Fruit fly (Drosophila melanogaster): ENCODE measurements around the gene RpS21.

The RpS21 gene

DNA sequence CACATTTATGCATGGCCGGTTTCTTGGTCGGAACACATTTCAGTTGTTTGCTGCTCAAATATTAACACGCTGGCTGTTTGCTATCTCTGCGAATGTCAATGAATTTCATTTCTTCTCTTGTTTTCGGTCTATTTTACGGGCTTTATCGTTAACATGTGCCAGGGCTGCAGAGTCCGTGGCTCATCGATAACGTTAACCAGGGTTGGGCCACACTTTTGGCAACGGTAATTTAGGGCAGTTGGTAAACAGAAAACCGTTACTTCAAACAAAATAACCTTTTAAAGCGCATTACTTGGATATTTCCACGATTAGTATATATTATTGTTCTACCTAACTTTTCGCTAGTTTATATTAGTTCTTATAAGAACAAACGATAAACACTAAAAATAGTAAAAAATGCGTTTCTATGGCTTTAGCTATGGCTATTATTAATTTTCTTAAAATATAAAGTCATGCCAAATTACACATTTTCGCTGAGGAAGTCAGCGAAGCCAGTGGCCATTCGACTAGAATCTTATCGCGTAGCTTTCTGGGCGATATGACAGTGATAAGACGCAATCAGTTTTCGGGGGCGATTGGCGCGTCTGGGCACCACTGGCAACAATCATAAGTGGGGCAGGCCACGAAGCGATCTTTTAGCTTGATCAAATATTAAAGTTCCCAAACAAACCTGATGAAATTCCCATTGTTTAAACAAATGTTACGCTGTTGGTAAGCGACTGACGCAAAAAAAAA lies 27.3 kb downstream of the RpS21 start:
- peak; percentile 56 for TF ChIP-seq CG11617 (GFP tag; optimal IDR thresholded peaks at IDR 0.05)
- peak; percentile 29 for TF ChIP-seq Mnt (GFP tag; optimal IDR thresholded peaks at IDR 0.05)
- peak; percentile 31 for TF ChIP-seq CG12768 (GFP tag; optimal IDR thresholded peaks at IDR 0.05)
- TF ChIP-seq tj (GFP tag; optimal IDR thresholded peaks at IDR 0.05) = peak; percentile 14
- TF ChIP-seq CG5204 (GFP tag; optimal IDR thresholded peaks at IDR 0.05) = no peak
- peak; percentile 13 for TF ChIP-seq CG7101 (tag; optimal IDR thresholded peaks at IDR 0.05)
- no peak for TF ChIP-seq pad (GFP tag; optimal IDR thresholded peaks at IDR 0.05)
- peak; percentile 24 for TF ChIP-seq toe (GFP tag; optimal IDR thresholded peaks at IDR 0.05)
- TF ChIP-seq Hr96 (GFP tag; optimal IDR thresholded peaks at IDR 0.05) = peak; percentile 40
- TF ChIP-seq CG33017 (tag; optimal IDR thresholded peaks at IDR 0.05) = peak; percentile 7
- peak; percentile 25 for TF ChIP-seq CG7045 (GFP tag; optimal IDR thresholded peaks at IDR 0.05)
- no peak for TF ChIP-seq Crg-1 (GFP tag; optimal IDR thresholded peaks at IDR 0.05)
- TF ChIP-seq ovo (GFP tag; optimal IDR thresholded peaks at IDR 0.05) = peak; percentile 86
- TF ChIP-seq cnc (optimal IDR thresholded peaks at IDR 0.05) = no peak
- peak; percentile 26 for TF ChIP-seq CG14711 (tag; optimal IDR thresholded peaks at IDR 0.05)
- no peak for TF ChIP-seq kay (GFP tag; ENCODE audit: borderline replicate concordance)

DNA sequence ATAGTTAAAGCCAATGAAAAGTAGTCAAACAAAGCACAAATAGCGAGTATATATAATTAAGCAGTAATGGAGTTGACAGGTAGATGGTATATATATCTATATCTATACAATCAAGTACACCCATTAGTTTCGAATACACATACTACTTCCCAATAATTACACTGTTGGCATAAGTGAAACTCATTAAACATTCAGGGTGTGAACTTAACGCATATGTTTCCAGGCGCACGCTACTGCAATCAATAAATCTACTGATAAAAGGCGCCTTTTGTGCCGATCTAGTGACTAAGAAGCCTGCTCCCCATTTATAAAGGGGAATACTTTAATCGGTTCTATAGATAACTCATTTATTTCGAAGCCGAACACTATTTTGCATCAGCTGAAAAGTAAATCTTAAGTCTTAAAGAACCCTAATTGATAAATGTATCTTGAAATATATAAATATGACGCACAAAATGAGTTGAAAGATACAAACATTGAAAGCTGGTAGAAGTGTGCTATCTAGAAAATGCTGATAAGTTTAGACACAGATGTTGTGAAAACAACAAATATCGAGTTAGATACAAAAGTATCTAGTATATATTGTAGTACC lies 27.9 kb downstream of the RpS21 start:
- peak; percentile 92 for TF ChIP-seq kay (GFP tag; ENCODE audit: borderline replicate concordance)
- TF ChIP-seq toe (GFP tag; optimal IDR thresholded peaks at IDR 0.05) = no peak

- TF ChIP-seq Clk (GFP tag; optimal IDR thresholded peaks at IDR 0.05) = no peak
- peak; percentile 30 to 77 for TF ChIP-seq cnc (optimal IDR thresholded peaks at IDR 0.05)
- peak; percentile 72 for TF ChIP-seq cic (GFP tag; optimal IDR thresholded peaks at IDR 0.05)
- no peak for TF ChIP-seq CG7045 (GFP tag; optimal IDR thresholded peaks at IDR 0.05)
- TF ChIP-seq bab1 (GFP tag; optimal IDR thresholded peaks at IDR 0.05) = peak; percentile 71
- peak; percentile 92 for TF ChIP-seq Mnt (GFP tag; optimal IDR thresholded peaks at IDR 0.05)
- peak; percentile 69 for TF ChIP-seq CG1620 (GFP tag; optimal IDR thresholded peaks at IDR 0.05)
- TF ChIP-seq CG33017 (tag; optimal IDR thresholded peaks at IDR 0.05) = peak; percentile 52
- TF ChIP-seq ovo (GFP tag; optimal IDR thresholded peaks at IDR 0.05) = no peak
- TF ChIP-seq CG5204 (GFP tag; optimal IDR thresholded peaks at IDR 0.05) = no peak
- peak; percentile 67 for TF ChIP-seq CG11617 (GFP tag; optimal IDR thresholded peaks at IDR 0.05)
- TF ChIP-seq kay (GFP tag; ENCODE audit: borderline replicate concordance) = no peak
- TF ChIP-seq CG14711 (tag; optimal IDR thresholded peaks at IDR 0.05) = peak; percentile 38
- TF ChIP-seq Crg-1 (GFP tag; optimal IDR thresholded peaks at IDR 0.05) = no peak
- peak; percentile 35 for TF ChIP-seq Hr96 (GFP tag; optimal IDR thresholded peaks at IDR 0.05)
- TF ChIP-seq toe (GFP tag; optimal IDR thresholded peaks at IDR 0.05) = peak; percentile 27
- TF ChIP-seq pad (GFP tag; optimal IDR thresholded peaks at IDR 0.05) = no peak
- TF ChIP-seq tj (GFP tag; optimal IDR thresholded peaks at IDR 0.05) = peak; percentile 37
- TF ChIP-seq CG12768 (GFP tag; optimal IDR thresholded peaks at IDR 0.05) = peak; percentile 53
- peak; percentile 30 for TF ChIP-seq CG7101 (tag; optimal IDR thresholded peaks at IDR 0.05)
Measured at dm6 chr2L:2884683-2885502, 29.0 kb downstream of the RpS21 start.

DNA sequence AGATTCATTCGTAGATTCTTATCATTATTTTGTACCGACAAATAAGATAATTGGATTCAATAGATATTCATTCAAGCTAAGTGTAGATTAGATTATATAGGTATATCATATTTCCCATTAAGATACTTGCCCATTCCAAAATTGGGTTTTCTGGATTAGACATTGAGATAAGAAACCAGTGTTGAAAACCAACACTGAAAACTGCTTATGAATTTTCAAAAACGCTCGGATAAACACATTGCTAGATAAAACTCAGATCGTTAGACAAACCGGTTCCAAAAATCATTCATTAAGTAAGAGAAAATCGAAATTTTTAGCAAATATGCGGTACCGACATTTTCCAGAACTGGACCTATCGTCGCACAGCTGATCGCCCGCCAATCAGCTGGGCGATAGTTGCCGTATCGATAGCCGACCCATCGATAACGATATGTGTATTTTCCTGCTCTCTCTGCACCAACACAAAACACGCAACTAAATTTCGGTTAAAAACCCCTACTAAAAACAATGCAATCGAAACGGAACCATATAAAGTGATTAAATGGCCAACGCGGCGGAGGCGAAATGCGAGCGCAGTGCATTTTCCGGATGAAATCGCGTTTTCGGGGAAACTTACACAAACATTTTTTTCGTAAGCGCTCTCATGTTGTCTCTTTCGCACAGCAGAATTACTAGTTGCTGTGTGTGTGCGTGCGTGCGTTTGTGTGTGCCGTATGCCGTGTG lies 29.8 kb downstream of the RpS21 start, which contains the start of the genes NTPase and lilli:
Gene NTPase, minus strand, starts transcription at position 348 of the 723 bp plus-strand sequence.
Gene lilli, plus strand, starts transcription at position 427 of the 723 bp plus-strand sequence.
- TF ChIP-seq Clk (GFP tag; optimal IDR thresholded peaks at IDR 0.05) (no peak), Crg-1 (GFP tag; optimal IDR thresholded peaks at IDR 0.05) (peak; percentile 57), kay (GFP tag; ENCODE audit: borderline replicate concordance) (peak; percentile 42), CG7045 (GFP tag; optimal IDR thresholded peaks at IDR 0.05) (no peak), CG5204 (GFP tag; optimal IDR thresholded peaks at IDR 0.05) (no peak), cnc (optimal IDR thresholded peaks at IDR 0.05) (no peak), CG7101 (tag; optimal IDR thresholded peaks at IDR 0.05) (peak; percentile 44), Mnt (GFP tag; optimal IDR thresholded peaks at IDR 0.05) (peak; percentile 3), pad (GFP tag; optimal IDR thresholded peaks at IDR 0.05) (peak; percentile 47), CG12768 (GFP tag; optimal IDR thresholded peaks at IDR 0.05) (peak; percentile 42), ovo (GFP tag; optimal IDR thresholded peaks at IDR 0.05) (peak; percentile 1), CG14711 (tag; optimal IDR thresholded peaks at IDR 0.05) (peak; percentile 24), CG1620 (GFP tag; optimal IDR thresholded peaks at IDR 0.05) (peak; percentile 11), bab1 (GFP tag; optimal IDR thresholded peaks at IDR 0.05) (peak; percentile 58), toe (GFP tag; optimal IDR thresholded peaks at IDR 0.05) (no peak), cic (GFP tag; optimal IDR thresholded peaks at IDR 0.05) (peak; percentile 76), Hr96 (GFP tag; optimal IDR thresholded peaks at IDR 0.05) (no peak), CG11617 (GFP tag; optimal IDR thresholded peaks at IDR 0.05) (peak; percentile 0), tj (GFP tag; optimal IDR thresholded peaks at IDR 0.05) (no peak), CG33017 (tag; optimal IDR thresholded peaks at IDR 0.05) (no peak)

dm6 chr2L:2886226-2886569 lies 30.3 kb downstream of the RpS21 start:
- no peak for TF ChIP-seq CG7045 (GFP tag; optimal IDR thresholded peaks at IDR 0.05)

Measured in whole organism, adult.